Worm (Caenorhabditis elegans) whole organism, L2 larva: ENCODE measurements around the gene F47B10.6.

Experiments used
- R02D3.7 ChIP-seq: fragments of 150-350 bp; optimal IDR thresholded peaks from 2 replicates; lab custom pipeline; 2014; ENCODE audit warnings: missing biosample characterization, missing genetic modification characterization
- aly-2 ChIP-seq: fragments of 150-350 bp; optimal IDR thresholded peaks from 2 replicates; lab custom pipeline; 2014; ENCODE audit warnings: missing biosample characterization, missing genetic modification characterization
- egl-27 ChIP-seq: sonication (generic microtip); optimal IDR thresholded peaks from 3 replicates; lab custom pipeline; 2017; ENCODE audit warnings: missing biosample characterization, missing genetic modification reagents, missing genetic modification characterization
- lin-11 ChIP-seq: fragments of 150-350 bp; sonication (generic microtip); optimal IDR thresholded peaks from 2 replicates; lab custom pipeline; 2014; ENCODE audit warnings: missing biosample characterization, missing genetic modification characterization, inconsistent platforms, mixed read lengths
- nhr-21 ChIP-seq: fragments of 150-350 bp; optimal IDR thresholded peaks from 2 replicates; lab custom pipeline; 2014; ENCODE audit warnings: missing biosample characterization, missing genetic modification characterization
- nhr-25 ChIP-seq: fragments of 150-350 bp; sonication (generic microtip); optimal IDR thresholded peaks from 3 replicates; lab custom pipeline; 2014; ENCODE audit warnings: missing biosample characterization, missing genetic modification characterization

ce11 chrX:10916194-10916593, 27.9 kb downstream of the F47B10.6 start:
- TF ChIP-seq aly-2 (tag; lab: Kevin White, UChicago) = no peak
- TF ChIP-seq R02D3.7 = no peak
- TF ChIP-seq nhr-21 (tag; lab: Kevin White, UChicago) = no peak
- TF ChIP-seq egl-27 (tag; lab: Kevin White, UChicago) = no peak
- no peak for TF ChIP-seq lin-11 (tag; lab: Kevin White, UChicago)
- TF ChIP-seq nhr-25 (tag; lab: Kevin White, UChicago) = no peak
